Worm (Caenorhabditis elegans) whole organism, late embryonic: ENCODE data around the gene sca-1.

Experiments
- C08G9.2 ChIP-seq: sonication (generic microtip); optimal IDR thresholded peaks from 2 replicates; lab custom pipeline; 2016; ENCODE audit warnings: mild to moderate bottlenecking, missing genetic modification characterization, moderate library complexity, missing compliant biosample characterization
- K02D7.2 ChIP-seq: sonication (generic microtip); optimal IDR thresholded peaks from 2 replicates; lab custom pipeline; 2017; ENCODE audit warnings: mild to moderate bottlenecking, missing genetic modification characterization, missing compliant biosample characterization
- K09A11.1 ChIP-seq: sonication (generic microtip); optimal IDR thresholded peaks from 2 replicates; lab custom pipeline; 2017; ENCODE audit warnings: antibody characterized with exemption, mild to moderate bottlenecking, missing genetic modification characterization, missing compliant biosample characterization; ENCODE audit not compliant: insufficient read depth
- Y22D7AL.16 ChIP-seq: sonication (generic microtip); optimal IDR thresholded peaks from 2 replicates; lab custom pipeline; 2016; ENCODE audit warnings: missing genetic modification characterization, missing compliant biosample characterization
- ahr-1 ChIP-seq: sonication (generic microtip); optimal IDR thresholded peaks from 2 replicates; lab custom pipeline; 2016; ENCODE audit warnings: missing genetic modification characterization, missing compliant biosample characterization
- ceh-14 ChIP-seq: sonication (generic microtip); optimal IDR thresholded peaks from 2 replicates; lab custom pipeline; 2016; ENCODE audit warnings: missing genotype, missing genetic modification characterization, missing compliant biosample characterization
- ceh-18 ChIP-seq: sonication (generic microtip); optimal IDR thresholded peaks from 2 replicates; lab custom pipeline; 2016; ENCODE audit warnings: missing genetic modification characterization, missing compliant biosample characterization
- ceh-2 ChIP-seq: sonication (generic microtip); optimal IDR thresholded peaks from 2 replicates; lab custom pipeline; 2016; ENCODE audit warnings: missing genotype, missing genetic modification characterization, missing compliant biosample characterization
- ceh-22 ChIP-seq: sonication (generic microtip); optimal IDR thresholded peaks from 2 replicates; lab custom pipeline; 2017; ENCODE audit warnings: missing biosample characterization, missing genetic modification characterization
- ceh-24 ChIP-seq: sonication (generic microtip); optimal IDR thresholded peaks from 2 replicates; lab custom pipeline; 2016; ENCODE audit warnings: mild to moderate bottlenecking, missing genetic modification characterization, missing compliant biosample characterization
- ceh-30 ChIP-seq: fragments of 150-350 bp; optimal IDR thresholded peaks from 2 replicates; lab custom pipeline; 2014; ENCODE audit warnings: missing biosample characterization, missing genetic modification characterization
- ceh-31 ChIP-seq: sonication (generic microtip); optimal IDR thresholded peaks from 2 replicates; lab custom pipeline; 2016; ENCODE audit warnings: missing genetic modification characterization, missing compliant biosample characterization
- ceh-34 ChIP-seq: sonication (generic microtip); optimal IDR thresholded peaks from 2 replicates; lab custom pipeline; 2016; ENCODE audit warnings: mild to moderate bottlenecking, missing genetic modification characterization, missing compliant biosample characterization
- ceh-48 ChIP-seq: sonication (generic microtip); optimal IDR thresholded peaks from 2 replicates; lab custom pipeline; 2016; ENCODE audit warnings: missing genetic modification characterization, inconsistent platforms, missing compliant biosample characterization
- ceh-6 ChIP-seq: fragments of 200-800 bp; sonication (Bioruptor generic); optimal IDR thresholded peaks from 2 replicates; lab custom pipeline; 2018; ENCODE audit warnings: mild to moderate bottlenecking, missing genetic modification characterization, missing compliant biosample characterization
- ceh-9 ChIP-seq: sonication (generic microtip); optimal IDR thresholded peaks from 2 replicates; lab custom pipeline; 2016; ENCODE audit warnings: mild to moderate bottlenecking, missing genetic modification characterization, inconsistent platforms, missing compliant biosample characterization
- dmd-4 ChIP-seq: sonication (generic microtip); optimal IDR thresholded peaks from 2 replicates; lab custom pipeline; 2016; ENCODE audit warnings: borderline replicate concordance, missing genetic modification characterization, missing compliant biosample characterization
- dve-1 ChIP-seq: sonication (generic microtip); optimal IDR thresholded peaks from 2 replicates; lab custom pipeline; 2017; ENCODE audit warnings: antibody characterized with exemption, mild to moderate bottlenecking, missing genetic modification characterization, missing compliant biosample characterization
- elt-2 ChIP-seq: sonication (generic microtip); optimal IDR thresholded peaks from 2 replicates; lab custom pipeline; 2016; ENCODE audit warnings: missing genetic modification reagents, missing genetic modification characterization, missing compliant biosample characterization
- ets-4 ChIP-seq: sonication (generic microtip); optimal IDR thresholded peaks from 2 replicates; lab custom pipeline; 2016; ENCODE audit warnings: missing genetic modification characterization, missing compliant biosample characterization
- gmeb-2 ChIP-seq: sonication (generic microtip); optimal IDR thresholded peaks from 2 replicates; lab custom pipeline; 2016; ENCODE audit warnings: missing genetic modification characterization, inconsistent platforms, missing compliant biosample characterization
- hlh-13 ChIP-seq: fragments of 200-800 bp; sonication (Bioruptor generic); optimal IDR thresholded peaks from 2 replicates; lab custom pipeline; 2018; ENCODE audit warnings: mild to moderate bottlenecking, missing genetic modification characterization, missing compliant biosample characterization
- hlh-15 ChIP-seq: sonication (generic microtip); optimal IDR thresholded peaks from 2 replicates; lab custom pipeline; 2016; ENCODE audit warnings: missing genetic modification characterization, missing compliant biosample characterization
- hlh-30 ChIP-seq: sonication (generic microtip); optimal IDR thresholded peaks from 2 replicates; lab custom pipeline; 2017; ENCODE audit warnings: antibody characterized with exemption, missing genetic modification characterization, missing compliant biosample characterization; ENCODE audit not compliant: insufficient read depth
- hlh-6 ChIP-seq: sonication (generic microtip); optimal IDR thresholded peaks from 2 replicates; lab custom pipeline; 2016; ENCODE audit warnings: missing genotype, missing genetic modification characterization, missing compliant biosample characterization
- madf-2 ChIP-seq: sonication (generic microtip); optimal IDR thresholded peaks from 2 replicates; lab custom pipeline; 2017; ENCODE audit warnings: missing genetic modification characterization, missing compliant biosample characterization
- nfya-1 ChIP-seq: sonication (generic microtip); optimal IDR thresholded peaks from 2 replicates; lab custom pipeline; 2017; ENCODE audit warnings: missing genetic modification characterization, mild to moderate bottlenecking, missing compliant biosample characterization, antibody characterized with exemption, moderate library complexity
- nhr-232 ChIP-seq: sonication (generic microtip); optimal IDR thresholded peaks from 2 replicates; lab custom pipeline; 2016; ENCODE audit warnings: missing genetic modification characterization, missing compliant biosample characterization
- npax-4 ChIP-seq: sonication (generic microtip); optimal IDR thresholded peaks from 2 replicates; lab custom pipeline; 2016; ENCODE audit warnings: missing genetic modification characterization, missing compliant biosample characterization
- pax-1 ChIP-seq: fragments of 150-350 bp; optimal IDR thresholded peaks from 2 replicates; lab custom pipeline; 2014; ENCODE audit warnings: missing biosample characterization, missing genetic modification characterization
- pha-4 ChIP-seq: fragments of 150-350 bp; optimal IDR thresholded peaks from 2 replicates; lab custom pipeline; 2018; ENCODE audit warnings: missing biosample characterization, missing genetic modification reagents, missing genetic modification characterization
- pqm-1 ChIP-seq: sonication (generic microtip); optimal IDR thresholded peaks from 2 replicates; lab custom pipeline; 2016; ENCODE audit warnings: missing genetic modification characterization, missing compliant biosample characterization
- pros-1 ChIP-seq: fragments of 150-350 bp; optimal IDR thresholded peaks from 2 replicates; lab custom pipeline; 2014; ENCODE audit warnings: missing biosample characterization, missing genetic modification reagents, missing genetic modification characterization
- rnt-1 ChIP-seq: sonication (generic microtip); optimal IDR thresholded peaks from 2 replicates; lab custom pipeline; 2016; ENCODE audit warnings: missing genetic modification characterization, missing compliant biosample characterization
- sdc-2 ChIP-seq: sonication (generic microtip); optimal IDR thresholded peaks from 2 replicates; lab custom pipeline; 2016; ENCODE audit warnings: missing genotype, missing genetic modification characterization, missing compliant biosample characterization
- syd-9 ChIP-seq: sonication (generic microtip); optimal IDR thresholded peaks from 2 replicates; lab custom pipeline; 2016; ENCODE audit warnings: mild to moderate bottlenecking, missing genetic modification characterization, moderate library complexity, missing compliant biosample characterization
- tbx-7 ChIP-seq: sonication (generic microtip); optimal IDR thresholded peaks from 2 replicates; lab custom pipeline; 2016; ENCODE audit warnings: missing genotype, missing genetic modification characterization, missing compliant biosample characterization
- unc-55 ChIP-seq: sonication (generic microtip); optimal IDR thresholded peaks from 2 replicates; lab custom pipeline; 2017; ENCODE audit warnings: missing biosample characterization, missing genetic modification reagents, missing genetic modification characterization
- ztf-16 ChIP-seq: sonication (generic microtip); optimal IDR thresholded peaks from 2 replicates; lab custom pipeline; 2017; ENCODE audit warnings: missing genetic modification characterization, missing compliant biosample characterization

Gene sca-1

ce11 chrIII:10816800-10817418 is at the start of gene sca-1:
Gene sca-1, minus strand, starts transcription at chrIII:10816850.
- peak; percentile 32 for TF ChIP-seq ceh-34 (tag; lab: Kevin White, UChicago)
- TF ChIP-seq ceh-18 = peak; percentile 86
- peak; percentile 0 for TF ChIP-seq ztf-16 (tag; lab: Kevin White, UChicago)
- TF ChIP-seq nhr-232 = no peak
- no peak for TF ChIP-seq ceh-9 (tag; lab: Kevin White, UChicago)
- no peak for TF ChIP-seq madf-2 (tag; lab: Kevin White, UChicago)
- no peak for TF ChIP-seq ceh-14 (tag; lab: Kevin White, UChicago)
- no peak for TF ChIP-seq hlh-6 (tag; lab: Kevin White, UChicago)
- no peak for TF ChIP-seq npax-4
- TF ChIP-seq gmeb-2 (tag; lab: Kevin White, UChicago) = no peak
- no peak for TF ChIP-seq K09A11.1 (tag; lab: Kevin White, UChicago)
- TF ChIP-seq syd-9 (tag; lab: Kevin White, UChicago) = no peak
- TF ChIP-seq ceh-2 = no peak
- no peak for TF ChIP-seq dmd-4 (tag; lab: Kevin White, UChicago)
- no peak for TF ChIP-seq elt-2 (tag; lab: Kevin White, UChicago)
- no peak for TF ChIP-seq nfya-1 (tag; lab: Kevin White, UChicago)
- no peak for TF ChIP-seq ets-4 (tag; lab: Kevin White, UChicago)
- TF ChIP-seq pros-1 (tag; lab: Kevin White, UChicago) = no peak
- no peak for TF ChIP-seq hlh-15 (tag; lab: Kevin White, UChicago)
- no peak for TF ChIP-seq hlh-13 (GFP tag; lab: Kevin White, UChicago)
- no peak for TF ChIP-seq unc-55 (GFP tag; lab: Kevin White, UChicago)
- no peak for TF ChIP-seq ahr-1 (tag; lab: Kevin White, UChicago)
- no peak for TF ChIP-seq hlh-30

ce11 chrIII:10861375-10861774 is 44.7 kb upstream of the sca-1 start:
- TF ChIP-seq hlh-13 (GFP tag; lab: Kevin White, UChicago) (no peak), ceh-48 (tag; lab: Kevin White, UChicago) (peak; percentile 42), C08G9.2 (tag; lab: Kevin White, UChicago) (no peak)

- TF ChIP-seq pax-1 (tag; lab: Kevin White, UChicago) = no peak
- no peak for TF ChIP-seq ceh-24 (tag; lab: Kevin White, UChicago)
- TF ChIP-seq ceh-31 (tag; lab: Kevin White, UChicago) = no peak
- TF ChIP-seq ceh-9 (tag; lab: Kevin White, UChicago) = no peak
- no peak for TF ChIP-seq Y22D7AL.16 (tag; lab: Kevin White, UChicago)
- no peak for TF ChIP-seq ahr-1 (tag; lab: Kevin White, UChicago)
- no peak for TF ChIP-seq ceh-30 (tag; lab: Kevin White, UChicago)
- no peak for TF ChIP-seq pqm-1
- no peak for TF ChIP-seq ceh-22 (tag; lab: Kevin White, UChicago)
- no peak for TF ChIP-seq ceh-6
- TF ChIP-seq sdc-2 (tag; lab: Kevin White, UChicago) = no peak
- no peak for TF ChIP-seq dve-1 (tag; lab: Kevin White, UChicago)
- TF ChIP-seq tbx-7 = no peak
- TF ChIP-seq ceh-18 = no peak
- no peak for TF ChIP-seq pha-4 (tag; lab: Kevin White, UChicago)
- no peak for TF ChIP-seq rnt-1
- TF ChIP-seq ceh-14 (tag; lab: Kevin White, UChicago) = no peak
- no peak for TF ChIP-seq K02D7.2 (tag; lab: Kevin White, UChicago)
These were observed 41.3 kb upstream of the sca-1 start, which contains the start of gene oxi-1 for ce11 chrIII:10857984-10858383. Gene oxi-1, plus strand, starts transcription at chrIII:10858284.
